1 fruit fly cellular context compared by ENCODE assay signal in genomic region chr3R:14847844-14848243, dm6.
TF ChIP-seq lines count a peak whose summit lies in the region.

No protein-coding gene starts in this region.

TF ChIP-seq in whole organism, prepupa, 60 proteins besides CTCF, POLR2A, EP300 and RAD21 (continued from another document):
- TF ChIP-seq dac (GFP tag; optimal IDR thresholded peaks at IDR 0.05; lab: Kevin White, UChicago) (no peak), Hr4 (GFP tag; optimal IDR thresholded peaks at IDR 0.05; lab: Kevin White, UChicago) (no peak), fd59A (GFP tag; optimal IDR thresholded peaks at IDR 0.05; lab: Kevin White, UChicago) (peak; percentile 40), acj6 (GFP tag; optimal IDR thresholded peaks at IDR 0.05; lab: Kevin White, UChicago) (peak; percentile 31), CG11762 (GFP tag; optimal IDR thresholded peaks at IDR 0.05; lab: Kevin White, UChicago; ENCODE audit: insufficient read depth) (no peak), OdsH (GFP tag; optimal IDR thresholded peaks at IDR 0.05; lab: Kevin White, UChicago) (peak; percentile 24), CG8119 (GFP tag; IDR thresholded peaks at IDR 0.05; lab: Robert Waterston, UW) (no peak), CG15336 (GFP tag; IDR thresholded peaks at IDR 0.05; lab: Robert Waterston, UW) (peak; percentile 46; the same call in 1 of the 2 replicates), Met (GFP tag; optimal IDR thresholded peaks at IDR 0.05; lab: Kevin White, UChicago) (no peak), esn (GFP tag; optimal IDR thresholded peaks at IDR 0.05; lab: Kevin White, UChicago) (no peak), CG16779 (tag; optimal IDR thresholded peaks at IDR 0.05; lab: Kevin White, UChicago) (no peak), CG11902 (GFP tag; optimal IDR thresholded peaks at IDR 0.05; lab: Kevin White, UChicago) (no peak), dsx (GFP tag; optimal IDR thresholded peaks at IDR 0.05; lab: Kevin White, UChicago; ENCODE audit: poor library complexity, severe bottlenecking) (peak; percentile 58), Blimp-1 (GFP tag; optimal IDR thresholded peaks at IDR 0.05; lab: Kevin White, UChicago) (no peak)
